Worm (Caenorhabditis elegans) whole organism, L1 larva: ENCODE measurements around the gene srd-5.

Experiments
- egl-27 ChIP-seq, 2 experiments: fragments of 150-350 bp in 1 of 2; sonication (generic microtip); optimal IDR thresholded peaks; 3 replicates each; lab custom pipeline; 2017 to 2018; ENCODE audit warnings: missing biosample characterization in 2 of 2, missing genetic modification characterization in 2 of 2, missing genetic modification reagents in 2 of 2
- fkh-10 ChIP-seq: sonication (generic microtip); optimal IDR thresholded peaks from 2 replicates; lab custom pipeline; 2017; ENCODE audit warnings: missing biosample characterization, missing genetic modification reagents, missing genetic modification characterization
- mep-1 ChIP-seq: fragments of 150-350 bp; optimal IDR thresholded peaks from 2 replicates; lab custom pipeline; 2014; ENCODE audit warnings: missing biosample characterization, missing genetic modification characterization
- nhr-11 ChIP-seq: fragments of 150-350 bp; optimal IDR thresholded peaks from 2 replicates; lab custom pipeline; 2014; ENCODE audit warnings: missing biosample characterization, missing genetic modification characterization
- nhr-12 ChIP-seq: sonication (generic microtip); optimal IDR thresholded peaks from 2 replicates; lab custom pipeline; 2017; ENCODE audit warnings: missing biosample characterization, missing genetic modification characterization
- nhr-237 ChIP-seq: fragments of 150-350 bp; optimal IDR thresholded peaks from 2 replicates; lab custom pipeline; 2014; ENCODE audit warnings: missing biosample characterization, missing genetic modification characterization
- nhr-76 ChIP-seq: sonication (generic microtip); optimal IDR thresholded peaks from 2 replicates; lab custom pipeline; 2017; ENCODE audit warnings: missing biosample characterization, missing genetic modification characterization
- unc-62 ChIP-seq: fragments of 150-350 bp; optimal IDR thresholded peaks from 2 replicates; lab custom pipeline; 2014; ENCODE audit warnings: missing biosample characterization, missing genetic modification reagents, missing genetic modification characterization
- zag-1 ChIP-seq: fragments of 150-350 bp; optimal IDR thresholded peaks from 2 replicates; lab custom pipeline; 2014; ENCODE audit warnings: missing biosample characterization, missing genetic modification characterization
- ztf-4 ChIP-seq: fragments of 150-350 bp; optimal IDR thresholded peaks from 2 replicates; lab custom pipeline; 2014; ENCODE audit warnings: missing biosample characterization, missing genetic modification characterization

- TF ChIP-seq nhr-12 (tag; lab: Kevin White, UChicago): no peak
- TF ChIP-seq unc-62 (GFP tag; lab: Kevin White, UChicago): no peak
- no peak for TF ChIP-seq fkh-10
- no peak for TF ChIP-seq nhr-76 (tag; lab: Kevin White, UChicago)
- no peak for TF ChIP-seq nhr-11
- TF ChIP-seq nhr-237 (tag; lab: Kevin White, UChicago): no peak
- no peak for TF ChIP-seq zag-1 (tag; lab: Kevin White, UChicago)
- no peak for TF ChIP-seq egl-27 (tag; optimal IDR thresholded peaks at IDR 0.05; lab: Kevin White, UChicago)
- no peak for TF ChIP-seq ztf-4 (tag; lab: Kevin White, UChicago)
- no peak for TF ChIP-seq mep-1
These were observed 28.8 kb downstream of the srd-5 start, which contains the start of the genes srd-8 and B0547.2 for ce11 chrIV:5645514-5646052.
